Worm (Caenorhabditis elegans) whole organism, L3 larva: Measurements from ENCODE around the gene eng-1.

ENCODE experiments used
- ZK546.5 ChIP-seq: sonication (generic microtip); optimal IDR thresholded peaks from 2 replicates; lab custom pipeline; 2017; ENCODE audit warnings: missing biosample characterization, missing genetic modification characterization
- aly-2 ChIP-seq: fragments of 150-350 bp; optimal IDR thresholded peaks from 2 replicates; lab custom pipeline; 2014; ENCODE audit warnings: missing biosample characterization, missing genetic modification characterization
- ama-1 ChIP-seq: fragments of 150-350 bp; optimal IDR thresholded peaks from 2 replicates; lab custom pipeline; 2018
- ceh-16 ChIP-seq: sonication (generic microtip); optimal IDR thresholded peaks from 2 replicates; lab custom pipeline; 2017; ENCODE audit warnings: missing biosample characterization, missing genetic modification characterization
- ceh-28 ChIP-seq: fragments of 150-350 bp; optimal IDR thresholded peaks from 2 replicates; lab custom pipeline; 2014; ENCODE audit warnings: missing biosample characterization, missing genetic modification reagents, missing genetic modification characterization
- ceh-9 ChIP-seq: sonication (generic microtip); optimal IDR thresholded peaks from 2 replicates; lab custom pipeline; 2018; ENCODE audit warnings: missing biosample characterization, missing genetic modification characterization
- daf-12 ChIP-seq: fragments of 150-350 bp; optimal IDR thresholded peaks from 2 replicates; lab custom pipeline; 2014; ENCODE audit warnings: missing biosample characterization, missing genetic modification reagents, missing genetic modification characterization
- egl-27 ChIP-seq: sonication (generic microtip); optimal IDR thresholded peaks from 4 replicates; lab custom pipeline; 2017; ENCODE audit warnings: missing biosample characterization, missing genetic modification reagents, missing genetic modification characterization
- egl-5 ChIP-seq: fragments of 150-350 bp; optimal IDR thresholded peaks from 2 replicates; lab custom pipeline; 2017; ENCODE audit warnings: missing biosample characterization, missing genetic modification reagents, missing genetic modification characterization, inconsistent platforms
- elt-1 ChIP-seq: fragments of 150-350 bp; optimal IDR thresholded peaks from 2 replicates; lab custom pipeline; 2014; ENCODE audit warnings: missing biosample characterization, missing genetic modification characterization
- elt-2 ChIP-seq: sonication (generic microtip); optimal IDR thresholded peaks from 2 replicates; lab custom pipeline; 2016; ENCODE audit warnings: missing genetic modification reagents, mild to moderate bottlenecking, missing genetic modification characterization, missing compliant biosample characterization
- elt-3 ChIP-seq, 3 experiments: fragments of 150-350 bp in 1 of 3; sonication (generic microtip) in 2 of 3; optimal IDR thresholded peaks; 2 replicates in 2 of 3; 4 replicates in 1 of 3; lab custom pipeline; 2014 to 2017; ENCODE audit warnings: missing biosample characterization in 3 of 3, missing genetic modification characterization in 3 of 3
- eor-1 ChIP-seq, 2 experiments: fragments of 150-350 bp; optimal IDR thresholded peaks; 2 replicates each; lab custom pipeline; 2014 to 2018; ENCODE audit warnings: missing biosample characterization in 2 of 2, missing genetic modification characterization in 2 of 2
- fkh-2 ChIP-seq: fragments of 150-350 bp; optimal IDR thresholded peaks from 2 replicates; lab custom pipeline; 2014; ENCODE audit warnings: missing biosample characterization, missing genetic modification reagents, missing genetic modification characterization
- fos-1 ChIP-seq: fragments of 150-350 bp; optimal IDR thresholded peaks from 2 replicates; lab custom pipeline; 2014; ENCODE audit warnings: missing biosample characterization, missing genetic modification characterization
- hmg-11 ChIP-seq: sonication (generic microtip); optimal IDR thresholded peaks from 2 replicates; lab custom pipeline; 2016; ENCODE audit warnings: missing genetic modification characterization, missing compliant biosample characterization
- jun-1 ChIP-seq: fragments of 150-350 bp; optimal IDR thresholded peaks from 2 replicates; lab custom pipeline; 2014; ENCODE audit warnings: missing biosample characterization, missing genetic modification reagents, missing genetic modification characterization
- lin-39 ChIP-seq: fragments of 150-350 bp; optimal IDR thresholded peaks from 2 replicates; lab custom pipeline; 2018; ENCODE audit warnings: missing biosample characterization, missing genetic modification reagents, missing genetic modification characterization
- lsy-12 ChIP-seq: sonication (generic microtip); optimal IDR thresholded peaks from 2 replicates; lab custom pipeline; 2016; ENCODE audit warnings: mild to moderate bottlenecking, missing genetic modification characterization, missing compliant biosample characterization
- mdl-1 ChIP-seq: fragments of 150-350 bp; optimal IDR thresholded peaks from 2 replicates; lab custom pipeline; 2014; ENCODE audit warnings: missing biosample characterization, missing genetic modification characterization
- mml-1 ChIP-seq: fragments of 150-350 bp; sonication (generic microtip); optimal IDR thresholded peaks from 3 replicates; lab custom pipeline; 2014; ENCODE audit warnings: missing biosample characterization, missing genetic modification characterization
- nfya-1 ChIP-seq: sonication (generic microtip); optimal IDR thresholded peaks from 2 replicates; lab custom pipeline; 2017; ENCODE audit warnings: missing genetic modification characterization, mild to moderate bottlenecking, missing compliant biosample characterization, antibody characterized with exemption, moderate library complexity; ENCODE audit not compliant: insufficient read depth
- nhr-11 ChIP-seq: fragments of 150-350 bp; optimal IDR thresholded peaks from 2 replicates; lab custom pipeline; 2014; ENCODE audit warnings: missing biosample characterization, missing genetic modification characterization
- nhr-12 ChIP-seq: fragments of 150-350 bp; optimal IDR thresholded peaks from 2 replicates; lab custom pipeline; 2014; ENCODE audit warnings: missing biosample characterization, missing genetic modification characterization
- nhr-23 ChIP-seq: fragments of 150-350 bp; optimal IDR thresholded peaks from 2 replicates; lab custom pipeline; 2014; ENCODE audit warnings: missing biosample characterization, missing genetic modification reagents, missing genetic modification characterization
- nhr-237 ChIP-seq: fragments of 150-350 bp; optimal IDR thresholded peaks from 2 replicates; lab custom pipeline; 2014; ENCODE audit warnings: missing biosample characterization, missing genetic modification characterization
- nhr-25 ChIP-seq: sonication (generic microtip); optimal IDR thresholded peaks from 2 replicates; lab custom pipeline; 2017; ENCODE audit warnings: missing biosample characterization, missing genetic modification characterization
- nhr-28 ChIP-seq: fragments of 150-350 bp; optimal IDR thresholded peaks from 2 replicates; lab custom pipeline; 2014; ENCODE audit warnings: missing biosample characterization, missing genetic modification characterization
- nhr-43 ChIP-seq: sonication (generic microtip); optimal IDR thresholded peaks from 2 replicates; lab custom pipeline; 2016; ENCODE audit warnings: mild to moderate bottlenecking, missing genetic modification characterization, missing compliant biosample characterization; ENCODE audit not compliant: poor library complexity, severe bottlenecking
- nhr-67 ChIP-seq: fragments of 150-350 bp; optimal IDR thresholded peaks from 2 replicates; lab custom pipeline; 2014; ENCODE audit warnings: missing biosample characterization, missing genetic modification characterization
- nhr-76 ChIP-seq: fragments of 150-350 bp; sonication (generic microtip); optimal IDR thresholded peaks from 5 replicates; lab custom pipeline; 2014; ENCODE audit warnings: missing biosample characterization, missing genetic modification characterization
- nhr-77 ChIP-seq: fragments of 150-350 bp; optimal IDR thresholded peaks from 2 replicates; lab custom pipeline; 2014; ENCODE audit warnings: missing biosample characterization, missing genetic modification characterization
- pha-4 ChIP-seq: fragments of 150-350 bp; optimal IDR thresholded peaks from 2 replicates; lab custom pipeline; 2014; ENCODE audit warnings: missing biosample characterization, missing genetic modification reagents, missing genetic modification characterization
- pqm-1 ChIP-seq: fragments of 150-350 bp; optimal IDR thresholded peaks from 2 replicates; lab custom pipeline; 2017; ENCODE audit warnings: missing biosample characterization, missing genetic modification characterization, inconsistent platforms
- skn-1 ChIP-seq: fragments of 150-350 bp; optimal IDR thresholded peaks from 2 replicates; lab custom pipeline; 2014; ENCODE audit warnings: missing biosample characterization, missing genetic modification characterization
- snpc-4 ChIP-seq: fragments of 150-350 bp; optimal IDR thresholded peaks from 2 replicates; lab custom pipeline; 2014; ENCODE audit warnings: missing biosample characterization, missing genetic modification characterization
- tbx-2 ChIP-seq: sonication (generic microtip); optimal IDR thresholded peaks from 2 replicates; lab custom pipeline; 2016; ENCODE audit warnings: mild to moderate bottlenecking, missing genetic modification characterization, missing compliant biosample characterization
- unc-62 ChIP-seq: fragments of 150-350 bp; sonication (generic microtip); optimal IDR thresholded peaks from 4 replicates; lab custom pipeline; 2014; ENCODE audit warnings: missing biosample characterization, missing genetic modification reagents, missing genetic modification characterization
- zag-1 ChIP-seq: fragments of 150-350 bp; optimal IDR thresholded peaks from 2 replicates; lab custom pipeline; 2014; ENCODE audit warnings: missing biosample characterization, missing genetic modification characterization
- ztf-11 ChIP-seq: fragments of 150-350 bp; optimal IDR thresholded peaks from 2 replicates; lab custom pipeline; 2014; ENCODE audit warnings: missing biosample characterization, missing genetic modification characterization
- ztf-4 ChIP-seq: fragments of 150-350 bp; optimal IDR thresholded peaks from 2 replicates; lab custom pipeline; 2014; ENCODE audit warnings: missing biosample characterization, missing genetic modification characterization

The eng-1 gene

DNA sequence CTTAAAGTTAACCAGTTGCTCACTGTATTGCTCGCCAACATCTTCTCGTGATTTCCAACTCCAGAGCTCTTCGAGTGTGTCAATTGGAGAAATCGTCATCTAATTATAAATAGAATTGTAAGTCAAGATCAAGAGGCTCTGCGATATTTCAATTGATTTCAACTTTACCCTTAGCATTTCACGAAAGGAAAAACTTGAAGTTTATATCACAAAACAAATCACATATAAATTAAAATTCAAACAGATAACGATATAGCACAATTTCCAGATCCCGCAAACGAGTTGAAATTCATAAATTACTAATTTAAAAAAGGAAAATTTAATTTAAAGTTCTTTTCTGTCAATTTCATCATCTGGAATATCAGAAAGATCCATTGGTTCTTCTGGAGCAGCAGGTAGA is at the start of gene eng-1:
eng-1 (minus strand) TSS at position 101 of the 400 bp plus-strand sequence.
- no peak for TF ChIP-seq fkh-2 (tag; lab: Kevin White, UChicago)
- TF ChIP-seq snpc-4 (tag; lab: Kevin White, UChicago), result no peak
- no peak for TF ChIP-seq nhr-76 (tag; lab: Kevin White, UChicago)
- no peak for TF ChIP-seq ceh-9 (tag; lab: Kevin White, UChicago)
- no peak for TF ChIP-seq nhr-12 (tag; lab: Kevin White, UChicago)
- no peak for TF ChIP-seq eor-1 (tag; optimal IDR thresholded peaks at IDR 0.05; lab: Kevin White, UChicago)
- no peak for TF ChIP-seq tbx-2 (tag; lab: Kevin White, UChicago)
- TF ChIP-seq elt-1 (tag; lab: Kevin White, UChicago), result no peak
- no peak for TF ChIP-seq zag-1 (tag; lab: Kevin White, UChicago)
- no peak for TF ChIP-seq ztf-11 (tag; lab: Kevin White, UChicago)
- no peak for TF ChIP-seq pha-4 (tag; lab: Kevin White, UChicago)
- no peak for TF ChIP-seq hmg-11
- no peak for TF ChIP-seq nhr-43 (tag; lab: Kevin White, UChicago)
- TF ChIP-seq pqm-1, result no peak
- no peak for TF ChIP-seq ceh-16 (tag; lab: Kevin White, UChicago)
- TF ChIP-seq, all 47 proteins: peak for 0

DNA sequence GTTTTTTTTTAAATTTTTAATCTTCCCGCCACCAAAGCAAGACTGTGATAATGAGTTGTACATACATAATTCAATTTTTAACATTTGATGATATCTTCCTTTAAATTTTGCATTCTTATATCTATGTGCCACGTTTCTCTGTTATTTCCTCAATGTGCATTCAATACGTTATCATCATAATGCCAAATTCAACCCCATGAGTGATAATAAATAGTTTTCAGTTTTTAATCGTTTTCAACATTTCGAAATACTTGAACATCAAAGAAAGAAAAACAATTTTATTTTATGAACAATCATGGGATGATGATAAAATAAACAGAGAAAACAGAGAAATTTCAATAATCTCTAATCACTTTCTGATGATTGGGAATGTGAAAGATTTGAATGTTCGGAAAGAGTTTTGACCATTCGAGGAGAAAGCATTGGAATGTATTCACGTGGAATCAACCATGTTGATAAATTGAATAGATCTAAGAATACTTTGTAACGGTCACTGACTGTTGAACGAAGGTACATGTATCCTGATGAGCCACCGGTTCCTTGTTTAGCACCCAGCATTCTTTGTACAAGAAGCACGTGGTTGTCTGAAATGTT is 49.2 kb upstream of the eng-1 start:
- TF ChIP-seq pha-4 (tag; lab: Kevin White, UChicago) (peak; percentile 41), nhr-67 (tag; lab: Kevin White, UChicago) (no peak), skn-1 (tag; lab: Kevin White, UChicago) (peak; percentile 92), mdl-1 (tag; lab: Kevin White, UChicago) (no peak), egl-27 (tag; lab: Kevin White, UChicago) (no peak), ceh-28 (tag; lab: Kevin White, UChicago) (peak; percentile 37), lsy-12 (tag; lab: Kevin White, UChicago) (peak; percentile 40), nhr-25 (tag; lab: Kevin White, UChicago) (peak; percentile 17), fos-1 (tag; lab: Kevin White, UChicago) (peak; percentile 18), nhr-23 (tag; lab: Kevin White, UChicago) (peak; percentile 20), ztf-4 (tag; lab: Kevin White, UChicago) (peak; percentile 24), ZK546.5 (tag; lab: Kevin White, UChicago) (no peak), nhr-43 (tag; lab: Kevin White, UChicago) (peak; percentile 16), ama-1 (lab: Kevin White, UChicago) (peak; percentile 2), elt-3 (tag; optimal IDR thresholded peaks at IDR 0.05; lab: Kevin White, UChicago) (no peak), elt-2 (peak; percentile 87), pqm-1 (peak; percentile 42)

DNA sequence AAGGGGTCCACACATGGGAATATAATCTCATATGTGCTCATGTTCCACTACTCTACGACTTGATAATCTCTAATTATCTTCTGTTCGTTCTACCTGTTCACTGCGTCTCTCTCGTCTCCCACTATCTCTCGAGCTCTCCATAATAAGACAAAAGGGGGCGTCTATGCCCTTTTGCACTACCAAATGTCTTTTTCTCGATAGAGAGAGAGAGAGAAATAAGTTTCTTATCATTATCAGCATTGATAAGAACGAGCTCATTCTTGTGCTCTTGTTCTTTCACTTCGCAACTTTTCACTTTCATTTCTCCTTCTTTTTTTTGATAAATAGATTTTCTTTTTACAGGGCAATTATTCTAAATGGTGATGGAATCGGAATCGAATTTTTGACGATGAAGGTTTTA is 47.6 kb upstream of the eng-1 start:
- TF ChIP-seq ceh-16 (tag; lab: Kevin White, UChicago) (no peak), pqm-1 (peak; percentile 40), fos-1 (tag; lab: Kevin White, UChicago) (no peak), pha-4 (tag; lab: Kevin White, UChicago) (peak; percentile 38), zag-1 (tag; lab: Kevin White, UChicago) (no peak), nhr-12 (tag; lab: Kevin White, UChicago) (no peak), elt-2 (peak; percentile 87), nhr-11 (tag; lab: Kevin White, UChicago) (no peak), daf-12 (tag; lab: Kevin White, UChicago) (no peak), nhr-23 (tag; lab: Kevin White, UChicago) (no peak), skn-1 (tag; lab: Kevin White, UChicago) (peak; percentile 4), egl-5 (tag; lab: Kevin White, UChicago) (no peak), aly-2 (tag; lab: Kevin White, UChicago) (no peak), jun-1 (no peak), nhr-28 (tag; lab: Kevin White, UChicago) (no peak)

DNA sequence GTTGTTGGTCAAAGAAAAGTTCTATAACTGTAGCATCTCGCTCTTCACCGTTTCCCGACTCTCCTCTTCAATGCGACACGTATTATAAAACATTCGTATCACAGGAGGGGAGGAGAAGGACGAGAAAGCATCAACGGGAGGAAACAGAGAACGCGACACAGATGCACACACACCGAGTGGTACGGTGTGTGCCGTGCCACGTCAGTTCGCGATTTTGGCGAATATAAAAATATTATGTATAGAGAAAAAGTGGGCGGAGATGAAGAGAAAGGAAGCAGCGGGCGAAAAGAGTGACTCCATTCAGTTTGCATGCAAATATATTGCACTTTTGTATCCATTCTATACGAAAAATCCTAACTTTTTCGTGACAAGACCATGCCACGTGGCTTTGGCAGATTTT is 46.4 kb upstream of the eng-1 start:
- TF ChIP-seq mml-1 (tag; lab: Kevin White, UChicago) (no peak), pha-4 (tag; lab: Kevin White, UChicago) (peak; percentile 12), nfya-1 (tag; lab: Kevin White, UChicago) (peak; percentile 72), unc-62 (no peak), nhr-12 (tag; lab: Kevin White, UChicago) (no peak), nhr-23 (tag; lab: Kevin White, UChicago) (no peak), egl-27 (tag; lab: Kevin White, UChicago) (no peak), snpc-4 (tag; lab: Kevin White, UChicago) (no peak), eor-1 (tag; optimal IDR thresholded peaks at IDR 0.05; lab: Kevin White, UChicago) (no peak), nhr-25 (tag; lab: Kevin White, UChicago) (no peak), fos-1 (tag; lab: Kevin White, UChicago) (no peak), ceh-28 (tag; lab: Kevin White, UChicago) (no peak), nhr-76 (tag; lab: Kevin White, UChicago) (no peak), elt-3 (tag; optimal IDR thresholded peaks at IDR 0.05; lab: Kevin White, UChicago) (no peak), nhr-237 (tag; lab: Kevin White, UChicago) (no peak), nhr-77 (tag; lab: Kevin White, UChicago) (no peak), pqm-1 (peak; percentile 48), mdl-1 (tag; lab: Kevin White, UChicago) (no peak), aly-2 (tag; lab: Kevin White, UChicago) (no peak), elt-2 (peak; percentile 77), lin-39 (tag; lab: Kevin White, UChicago) (no peak)
